Worm (Caenorhabditis elegans) whole organism, young adult: ENCODE data around the gene ugt-11.

Experiments
- B0019.2 ChIP-seq: fragments of 200-800 bp; sonication (Bioruptor generic); conservative IDR thresholded peaks from 2 replicates; pipeline ENCODE4 v1.3.6; 2022; ENCODE audit warnings: missing genetic modification reagents, missing genetic modification characterization, missing compliant biosample characterization
- C17E4.6 ChIP-seq: fragments of 200-800 bp; sonication (Bioruptor generic); IDR thresholded peaks from 2 replicates; pipeline ENCODE4 v1.3.6; 2022; ENCODE audit warnings: missing genetic modification reagents, missing genetic modification characterization, missing compliant biosample characterization
- D2030.7 ChIP-seq: fragments of 200-800 bp; sonication (Bioruptor generic); IDR thresholded peaks from 2 replicates; pipeline ENCODE4 v1.3.6; 2022; ENCODE audit warnings: missing genetic modification reagents, missing genetic modification characterization, missing compliant biosample characterization
- F33H1.4 ChIP-seq: fragments of 200-800 bp; sonication (Bioruptor generic); IDR thresholded peaks from 2 replicates; pipeline ENCODE4 v1.3.6; 2022; ENCODE audit warnings: missing genetic modification reagents, missing genetic modification characterization, missing compliant biosample characterization
- F39B2.1 ChIP-seq: fragments of 200-800 bp; sonication (Bioruptor generic); IDR thresholded peaks from 2 replicates; pipeline ENCODE4 v1.3.6; 2022; ENCODE audit warnings: missing genetic modification reagents, missing genetic modification characterization, missing compliant biosample characterization
- F49E8.2 ChIP-seq: sonication (generic microtip); optimal IDR thresholded peaks from 3 replicates; lab custom pipeline; 2017; ENCODE audit warnings: missing genetic modification characterization, mild to moderate bottlenecking, missing compliant biosample characterization, antibody characterized with exemption, moderate library complexity; ENCODE audit not compliant: insufficient read depth
- F52B5.7 ChIP-seq: sonication (generic microtip); optimal IDR thresholded peaks from 2 replicates; lab custom pipeline; 2016; ENCODE audit warnings: mild to moderate bottlenecking, missing genetic modification characterization, missing compliant biosample characterization
- T07F8.4 ChIP-seq: sonication (generic microtip); optimal IDR thresholded peaks from 2 replicates; lab custom pipeline; 2016; ENCODE audit warnings: mild to moderate bottlenecking, missing genetic modification characterization, moderate library complexity, missing compliant biosample characterization
- T26A5.8 ChIP-seq: sonication (generic microtip); optimal IDR thresholded peaks from 2 replicates; lab custom pipeline; 2016; ENCODE audit warnings: missing genetic modification characterization, missing compliant biosample characterization
- Y67H2A.10 ChIP-seq: fragments of 200-800 bp; sonication (Bioruptor generic); conservative IDR thresholded peaks from 2 replicates; pipeline ENCODE4 v1.3.6; 2022; ENCODE audit warnings: missing genetic modification reagents, missing genetic modification characterization, missing compliant biosample characterization
- Y79H2A.3 ChIP-seq: fragments of 200-800 bp; sonication (Bioruptor generic); conservative IDR thresholded peaks from 2 replicates; pipeline ENCODE4 v1.3.6; 2022; ENCODE audit warnings: missing genetic modification reagents, missing genetic modification characterization, missing compliant biosample characterization
- aptf-2 ChIP-seq: fragments of 200-800 bp; sonication (Bioruptor generic); conservative IDR thresholded peaks from 2 replicates; pipeline ENCODE4 v1.3.6; 2022; ENCODE audit warnings: missing genetic modification reagents, missing genetic modification characterization, missing compliant biosample characterization
- athp-1 ChIP-seq: sonication (generic microtip); optimal IDR thresholded peaks from 2 replicates; lab custom pipeline; 2017; ENCODE audit warnings: mild to moderate bottlenecking, missing genetic modification characterization, missing compliant biosample characterization
- attf-5 ChIP-seq: fragments of 200-800 bp; sonication (Bioruptor generic); optimal IDR thresholded peaks from 2 replicates; lab custom pipeline; 2018; ENCODE audit warnings: mild to moderate bottlenecking, missing genetic modification characterization, missing compliant biosample characterization
- attf-6 ChIP-seq: fragments of 200-800 bp; sonication (Bioruptor generic); IDR thresholded peaks from 2 replicates; pipeline ENCODE4 v1.3.6; 2022; ENCODE audit warnings: missing genetic modification reagents, missing genetic modification characterization, missing compliant biosample characterization
- bed-2 ChIP-seq: fragments of 200-800 bp; sonication (Bioruptor generic); IDR thresholded peaks from 2 replicates; pipeline ENCODE4 v1.3.6; 2022; ENCODE audit warnings: missing genetic modification reagents, missing genetic modification characterization, missing compliant biosample characterization
- cebp-1 ChIP-seq, 2 experiments: fragments of 200-800 bp in 1 of 2; sonication (Bioruptor generic) in 1 of 2; sonication (generic microtip) in 1 of 2; IDR thresholded peaks in 1 of 2; optimal IDR thresholded peaks in 1 of 2; 2 replicates each; pipeline versions ENCODE4 v1.3.6 to Lab custom; 2017 to 2022; ENCODE audit warnings: missing compliant biosample characterization in 2 of 2, missing genetic modification characterization in 2 of 2, mild to moderate bottlenecking in 1 of 2, missing genetic modification reagents in 1 of 2, moderate library complexity in 1 of 2
- ceh-100 ChIP-seq: fragments of 200-800 bp; sonication (Bioruptor generic); IDR thresholded peaks from 2 replicates; pipeline ENCODE4 v1.3.6; 2022; ENCODE audit warnings: missing genetic modification reagents, missing genetic modification characterization, missing compliant biosample characterization
- ceh-91 ChIP-seq: fragments of 200-800 bp; sonication (Bioruptor generic); IDR thresholded peaks from 2 replicates; pipeline ENCODE4 v1.3.6; 2022; ENCODE audit warnings: missing genetic modification reagents, missing genetic modification characterization, missing compliant biosample characterization
- dox-1 ChIP-seq: fragments of 200-800 bp; sonication (Bioruptor generic); IDR thresholded peaks from 2 replicates; pipeline ENCODE4 v1.3.6; 2022; ENCODE audit warnings: missing genetic modification reagents, missing genetic modification characterization, missing compliant biosample characterization
- dpl-1 ChIP-seq: fragments of 150-350 bp; optimal IDR thresholded peaks from 2 replicates; lab custom pipeline; 2014; ENCODE audit warnings: missing biosample characterization, missing genetic modification reagents, missing genetic modification characterization
- efl-1 ChIP-seq: fragments of 150-350 bp; optimal IDR thresholded peaks from 2 replicates; lab custom pipeline; 2014; ENCODE audit warnings: missing biosample characterization, missing genetic modification reagents, missing genetic modification characterization
- ekl-4 ChIP-seq: fragments of 200-800 bp; sonication (Bioruptor generic); IDR thresholded peaks from 2 replicates; pipeline ENCODE4 v1.3.6; 2022; ENCODE audit warnings: missing genetic modification reagents, missing genetic modification characterization, missing compliant biosample characterization
- hmg-1.2 ChIP-seq: fragments of 200-800 bp; sonication (Bioruptor generic); IDR thresholded peaks from 2 replicates; pipeline ENCODE4 v1.3.6; 2022; ENCODE audit warnings: missing genetic modification reagents, missing genetic modification characterization, missing compliant biosample characterization
- hrde-1 ChIP-seq: sonication (generic microtip); optimal IDR thresholded peaks from 2 replicates; lab custom pipeline; 2016; ENCODE audit warnings: missing genetic modification characterization, mild to moderate bottlenecking, missing compliant biosample characterization, moderate library complexity, missing genotype, missing genetic modification reagents, borderline replicate concordance
- lag-1 ChIP-seq: fragments of 200-800 bp; sonication (Bioruptor generic); IDR thresholded peaks from 2 replicates; pipeline ENCODE4 v1.3.6; 2022; ENCODE audit warnings: missing genetic modification reagents, missing genetic modification characterization, missing compliant biosample characterization
- lin-26 ChIP-seq: fragments of 200-800 bp; sonication (Bioruptor generic); IDR thresholded peaks from 2 replicates; pipeline ENCODE4 v1.3.6; 2022; ENCODE audit warnings: missing genetic modification reagents, missing genetic modification characterization, missing compliant biosample characterization
- lin-35 ChIP-seq, 3 experiments: fragments of 150-350 bp in 2 of 3; sonication (generic microtip) in 1 of 3; optimal IDR thresholded peaks; 2 replicates each; lab custom pipeline; 2014 to 2018; ENCODE audit warnings: missing biosample characterization in 3 of 3, missing genetic modification characterization in 3 of 3, missing genetic modification reagents in 3 of 3
- lin-40 ChIP-seq: sonication (generic microtip); optimal IDR thresholded peaks from 2 replicates; lab custom pipeline; 2016; ENCODE audit warnings: missing genetic modification characterization, mild to moderate bottlenecking, missing compliant biosample characterization, missing genotype, missing genetic modification reagents
- lin-54 ChIP-seq: fragments of 200-800 bp; sonication (Bioruptor generic); optimal IDR thresholded peaks from 2 replicates; lab custom pipeline; 2018; ENCODE audit warnings: mild to moderate bottlenecking, missing genetic modification characterization, missing compliant biosample characterization
- lir-1 ChIP-seq: fragments of 200-800 bp; sonication (Bioruptor generic); conservative IDR thresholded peaks from 2 replicates; pipeline ENCODE4 v1.3.6; 2022; ENCODE audit warnings: missing genetic modification reagents, missing genetic modification characterization, missing compliant biosample characterization
- lsl-1 ChIP-seq: fragments of 200-800 bp; sonication (Bioruptor generic); optimal IDR thresholded peaks from 2 replicates; lab custom pipeline; 2018; ENCODE audit warnings: mild to moderate bottlenecking, missing genetic modification characterization, moderate library complexity, missing compliant biosample characterization
- lsy-27 ChIP-seq: sonication (generic microtip); optimal IDR thresholded peaks from 2 replicates; lab custom pipeline; 2017; ENCODE audit warnings: missing genetic modification characterization, mild to moderate bottlenecking, missing compliant biosample characterization, antibody characterized with exemption, missing genotype, borderline replicate concordance; ENCODE audit not compliant: insufficient read depth
- madf-3 ChIP-seq: fragments of 200-800 bp; sonication (Bioruptor generic); IDR thresholded peaks from 2 replicates; pipeline ENCODE4 v1.3.6; 2022; ENCODE audit warnings: missing genetic modification reagents, missing genetic modification characterization, missing compliant biosample characterization
- madf-6 ChIP-seq: fragments of 200-800 bp; sonication (Bioruptor generic); IDR thresholded peaks from 2 replicates; pipeline ENCODE4 v1.3.6; 2022; ENCODE audit warnings: missing genetic modification reagents, missing genetic modification characterization, missing compliant biosample characterization
- rcor-1 ChIP-seq: fragments of 200-800 bp; sonication (Bioruptor generic); IDR thresholded peaks from 2 replicates; pipeline ENCODE4 v1.3.6; 2022; ENCODE audit warnings: missing genetic modification reagents, missing genetic modification characterization, missing compliant biosample characterization
- rpc-1 ChIP-seq, 2 experiments: fragments of 150-350 bp in 1 of 2; sonication (generic microtip) in 1 of 2; optimal IDR thresholded peaks; 2 replicates each; lab custom pipeline; 2014 to 2018; ENCODE audit warnings: missing biosample characterization in 1 of 2, missing genetic modification characterization in 1 of 2, missing genetic modification reagents in 1 of 2, missing genotype in 1 of 2
- snpc-1.1 ChIP-seq: sonication (generic microtip); optimal IDR thresholded peaks from 2 replicates; lab custom pipeline; 2017; ENCODE audit warnings: missing genetic modification characterization, mild to moderate bottlenecking, missing compliant biosample characterization, antibody characterized with exemption, moderate library complexity, missing genotype, missing genetic modification reagents; ENCODE audit not compliant: insufficient read depth
- snpc-1.3 ChIP-seq: sonication (generic microtip); optimal IDR thresholded peaks from 2 replicates; lab custom pipeline; 2017; ENCODE audit warnings: missing genetic modification characterization, mild to moderate bottlenecking, missing compliant biosample characterization, antibody characterized with exemption, moderate library complexity, missing genotype, missing genetic modification reagents; ENCODE audit not compliant: insufficient read depth
- snpc-4 ChIP-seq, 5 experiments: fragments of 150-350 bp in 1 of 5; sonication (generic microtip) in 4 of 5; optimal IDR thresholded peaks; 2 replicates each; lab custom pipeline; 2014 to 2018; ENCODE audit warnings: missing genetic modification characterization in 5 of 5, missing biosample characterization in 3 of 5, antibody characterized with exemption in 2 of 5, mild to moderate bottlenecking in 2 of 5, missing compliant biosample characterization in 2 of 5, missing genotype in 2 of 5, moderate library complexity in 2 of 5, missing genetic modification reagents in 1 of 5
- sptf-2 ChIP-seq: fragments of 200-800 bp; sonication (Bioruptor generic); optimal IDR thresholded peaks from 2 replicates; lab custom pipeline; 2018; ENCODE audit warnings: mild to moderate bottlenecking, missing genetic modification characterization, missing compliant biosample characterization
- tbp1 ChIP-seq: fragments of 200-800 bp; sonication (Bioruptor generic); optimal IDR thresholded peaks from 2 replicates; lab custom pipeline; 2018; ENCODE audit warnings: mild to moderate bottlenecking, missing genetic modification characterization, missing compliant biosample characterization
- tlf-1 ChIP-seq: fragments of 200-800 bp; sonication (Bioruptor generic); optimal IDR thresholded peaks from 2 replicates; lab custom pipeline; 2018; ENCODE audit warnings: mild to moderate bottlenecking, missing genetic modification characterization, missing compliant biosample characterization
- ztf-18 ChIP-seq: sonication (generic microtip); optimal IDR thresholded peaks from 2 replicates; lab custom pipeline; 2016; ENCODE audit warnings: missing genotype, mild to moderate bottlenecking, missing genetic modification characterization, missing compliant biosample characterization

Gene ugt-11

ce11 chrV:4889976-4890479, 4.8 kb downstream of the ugt-11 start, which contains the start of gene T19H12.2 (continued):
- TF ChIP-seq F39B2.1 (GFP tag; lab: Robert Waterston, UW) (0 out of 2 replicates have a peak, but pooled peaks have one; percentile 54), T07F8.4 (tag; lab: Kevin White, UChicago) (no peak), tbp1 (GFP tag; lab: Kevin White, UChicago) (peak; percentile 66), lsy-27 (tag; lab: Kevin White, UChicago) (no peak), C17E4.6 (peak; percentile 91), lin-35 (GFP tag; optimal IDR thresholded peaks at IDR 0.05; lab: Kevin White, UChicago) (peak in 2 of 3 experiments; percentile 58 to 93), tlf-1 (GFP tag; lab: Kevin White, UChicago) (peak; percentile 92), F33H1.4 (peak; percentile 92), dpl-1 (GFP tag; lab: Kevin White, UChicago) (peak; percentile 94), D2030.7 (GFP tag; lab: Robert Waterston, UW) (peak; percentile 98), lsl-1 (GFP tag; lab: Kevin White, UChicago) (peak; percentile 99), madf-3 (GFP tag; lab: Robert Waterston, UW) (peak; percentile 92), ekl-4 (GFP tag; lab: Robert Waterston, UW) (peak; percentile 90), lin-40 (tag; lab: Kevin White, UChicago) (no peak), dox-1 (GFP tag; lab: Robert Waterston, UW) (peak; percentile 95), snpc-1.3 (tag; lab: Kevin White, UChicago) (peak; percentile 86), athp-1 (tag; lab: Kevin White, UChicago) (peak; percentile 51), Y79H2A.3 (GFP tag; lab: Robert Waterston, UW) (peak; percentile 86; the same call in 1 of the 2 replicates), snpc-4 (GFP tag; optimal IDR thresholded peaks at IDR 0.05; lab: Kevin White, UChicago) (peak; percentile 58), snpc-4 (tag; optimal IDR thresholded peaks at IDR 0.05; lab: Kevin White, UChicago) (peak in 3 of 4 experiments; percentile 32 to 70 (median 62)), hmg-1.2 (GFP tag; lab: Robert Waterston, UW) (peak; percentile 74), ceh-100 (peak; percentile 38; the same call in 1 of the 2 replicates), lag-1 (no peak), lin-26 (peak; percentile 21; the same call in 1 of the 2 replicates), lin-54 (peak; percentile 88), madf-6 (GFP tag; lab: Robert Waterston, UW) (peak; percentile 100), lir-1 (peak; percentile 71; the same call in 1 of the 2 replicates), Y67H2A.10 (peak; percentile 50; the same call in 1 of the 2 replicates), aptf-2 (GFP tag; lab: Robert Waterston, UW) (peak; percentile 66), rpc-1 (optimal IDR thresholded peaks at IDR 0.05; lab: Kevin White, UChicago) (no peak), rpc-1 (tag; optimal IDR thresholded peaks at IDR 0.05; lab: Kevin White, UChicago) (peak; percentile 1), B0019.2 (GFP tag; lab: Robert Waterston, UW) (peak; percentile 93), ceh-91 (peak; percentile 99), hrde-1 (tag; lab: Kevin White, UChicago) (peak; percentile 41), F52B5.7 (tag; lab: Kevin White, UChicago) (no peak), efl-1 (GFP tag; lab: Kevin White, UChicago) (peak; percentile 99), ztf-18 (tag; lab: Kevin White, UChicago) (peak; percentile 29), snpc-1.1 (tag; lab: Kevin White, UChicago) (peak; percentile 74), sptf-2 (GFP tag; lab: Kevin White, UChicago) (no peak), F49E8.2 (tag; lab: Kevin White, UChicago) (peak; percentile 91), bed-2 (0 out of 2 replicates have a peak, but pooled peaks have one; percentile 11), attf-5 (no peak), attf-6 (GFP tag; lab: Robert Waterston, UW) (peak; percentile 41; the same call in 1 of the 2 replicates), T26A5.8 (tag; lab: Kevin White, UChicago) (no peak), cebp-1 (GFP tag; IDR thresholded peaks at IDR 0.05; lab: Robert Waterston, UW) (no peak), cebp-1 (tag; optimal IDR thresholded peaks at IDR 0.05; lab: Kevin White, UChicago) (no peak), rcor-1 (GFP tag; lab: Robert Waterston, UW) (peak; percentile 93)
